Fruit fly (Drosophila melanogaster) whole organism, prepupa: ENCODE data around the gene CG9733.

ENCODE experiments used
- Blimp-1 ChIP-seq: fragments of 200-800 bp; sonication (Bioruptor generic); optimal IDR thresholded peaks from 3 replicates; lab custom pipeline; 2017; ENCODE audit warnings: missing biosample characterization, missing genetic modification characterization, mild to moderate bottlenecking, moderate library complexity, missing genetic modification reagents
- CG10631 ChIP-seq: fragments of 200-800 bp; sonication (Bioruptor generic); optimal IDR thresholded peaks from 2 replicates; lab custom pipeline; 2016; ENCODE audit warnings: missing biosample characterization, missing genetic modification characterization
- CG11294 ChIP-seq: fragments of 200-800 bp; sonication (Bioruptor generic); IDR thresholded peaks from 2 replicates; pipeline ENCODE4 v1.3.6; 2022; ENCODE audit warnings: missing biosample characterization, missing genetic modification characterization
- CG11902 ChIP-seq: fragments of 200-800 bp; sonication (Bioruptor generic); optimal IDR thresholded peaks from 3 replicates; lab custom pipeline; 2016; ENCODE audit warnings: missing biosample characterization, missing genetic modification characterization
- CG15336 ChIP-seq: fragments of 200-800 bp; sonication (Bioruptor generic); IDR thresholded peaks from 2 replicates; pipeline ENCODE4 v1.3.6; 2022; ENCODE audit warnings: missing biosample characterization, missing genetic modification characterization
- CG1621 ChIP-seq: fragments of 200-800 bp; sonication (Bioruptor generic); optimal IDR thresholded peaks from 3 replicates; lab custom pipeline; 2018; ENCODE audit warnings: missing biosample characterization, mild to moderate bottlenecking, missing genetic modification characterization
- CG16779 ChIP-seq: fragments of 200-800 bp; sonication (Bioruptor generic); optimal IDR thresholded peaks from 3 replicates; lab custom pipeline; 2017; ENCODE audit warnings: missing biosample characterization, mild to moderate bottlenecking, missing genetic modification characterization
- CG3032 ChIP-seq: fragments of 200-800 bp; optimal IDR thresholded peaks from 2 replicates; lab custom pipeline; 2019; ENCODE audit warnings: missing biosample characterization, mild to moderate bottlenecking, missing genetic modification characterization, moderate library complexity
- CG31627 ChIP-seq: fragments of 200-800 bp; sonication (Bioruptor generic); optimal IDR thresholded peaks from 3 replicates; lab custom pipeline; 2016; ENCODE audit warnings: missing biosample characterization, missing genetic modification characterization
- CG32006 ChIP-seq: fragments of 200-800 bp; sonication (Bioruptor generic); optimal IDR thresholded peaks from 3 replicates; lab custom pipeline; 2017; ENCODE audit warnings: missing biosample characterization, mild to moderate bottlenecking, missing genetic modification characterization
- CG34406 ChIP-seq: fragments of 200-800 bp; sonication (Bioruptor generic); optimal IDR thresholded peaks from 3 replicates; lab custom pipeline; 2016; ENCODE audit warnings: missing biosample characterization, missing genetic modification characterization
- CG3919 ChIP-seq: fragments of 200-800 bp; sonication (Bioruptor generic); optimal IDR thresholded peaks from 3 replicates; lab custom pipeline; 2016; ENCODE audit warnings: missing biosample characterization, missing genetic modification characterization
- CG4318 ChIP-seq: fragments of 200-800 bp; sonication (Bioruptor generic); optimal IDR thresholded peaks from 3 replicates; lab custom pipeline; 2017; ENCODE audit warnings: missing biosample characterization, mild to moderate bottlenecking, missing genetic modification characterization
- CG6163 ChIP-seq: fragments of 200-800 bp; sonication (Bioruptor generic); IDR thresholded peaks from 3 replicates; pipeline ENCODE4 v1.3.6; 2022; ENCODE audit warnings: missing biosample characterization, missing genetic modification characterization
- CG6792 ChIP-seq: fragments of 200-800 bp; sonication (Bioruptor generic); optimal IDR thresholded peaks from 3 replicates; lab custom pipeline; 2016; ENCODE audit warnings: missing biosample characterization, missing genetic modification characterization
- CG6808 ChIP-seq: fragments of 200-800 bp; sonication (Bioruptor generic); optimal IDR thresholded peaks from 3 replicates; lab custom pipeline; 2017; ENCODE audit warnings: missing biosample characterization, missing genetic modification characterization, mild to moderate bottlenecking, moderate library complexity, missing genetic modification reagents
- CG6854 ChIP-seq: fragments of 200-800 bp; sonication (Bioruptor generic); optimal IDR thresholded peaks from 2 replicates; lab custom pipeline; 2017; ENCODE audit warnings: missing biosample characterization, mild to moderate bottlenecking, missing genetic modification characterization
- CG8119 ChIP-seq: fragments of 200-800 bp; sonication (Bioruptor generic); IDR thresholded peaks from 3 replicates; pipeline ENCODE4 v1.3.6; 2022; ENCODE audit warnings: missing biosample characterization, missing genetic modification characterization
- CG8319 ChIP-seq: fragments of 200-800 bp; sonication (Bioruptor generic); optimal IDR thresholded peaks from 3 replicates; lab custom pipeline; 2016; ENCODE audit warnings: missing biosample characterization, missing genetic modification characterization
- CG8632 ChIP-seq: fragments of 200-800 bp; sonication (Bioruptor generic); optimal IDR thresholded peaks from 3 replicates; lab custom pipeline; 2016; ENCODE audit warnings: missing biosample characterization, missing genetic modification characterization
- CG9139 ChIP-seq: fragments of 200-800 bp; sonication (Bioruptor generic); optimal IDR thresholded peaks from 3 replicates; lab custom pipeline; 2017; ENCODE audit warnings: missing biosample characterization, mild to moderate bottlenecking, missing genetic modification characterization
- Eip78C ChIP-seq: fragments of 200-800 bp; sonication (Bioruptor generic); peaks from one replicate; lab custom pipeline; 2016; ENCODE audit warnings: missing biosample characterization, missing genetic modification characterization
- Eip93F ChIP-seq: fragments of 200-800 bp; sonication (Bioruptor generic); optimal IDR thresholded peaks from 2 replicates; lab custom pipeline; 2016; ENCODE audit warnings: missing biosample characterization, mild to moderate bottlenecking, missing genetic modification characterization
- Ets21C ChIP-seq: fragments of 200-800 bp; sonication (Bioruptor generic); optimal IDR thresholded peaks from 3 replicates; lab custom pipeline; 2016; ENCODE audit warnings: missing biosample characterization, missing genetic modification characterization
- Ets96B ChIP-seq: fragments of 200-800 bp; optimal IDR thresholded peaks from 2 replicates; lab custom pipeline; 2019; ENCODE audit warnings: missing biosample characterization, mild to moderate bottlenecking, missing genetic modification characterization, moderate library complexity
- Hr38 ChIP-seq: sonication (Bioruptor generic); optimal IDR thresholded peaks from 2 replicates; lab custom pipeline; 2016; ENCODE audit warnings: missing biosample characterization, missing genetic modification characterization
- Lpt ChIP-seq: fragments of 200-800 bp; sonication (Bioruptor generic); optimal IDR thresholded peaks from 3 replicates; lab custom pipeline; 2016; ENCODE audit warnings: missing biosample characterization, missing genetic modification characterization
- Met ChIP-seq: fragments of 200-800 bp; sonication (Bioruptor generic); optimal IDR thresholded peaks from 3 replicates; lab custom pipeline; 2016; ENCODE audit warnings: missing biosample characterization, missing genetic modification characterization
- OdsH ChIP-seq: fragments of 200-800 bp; sonication (Bioruptor generic); optimal IDR thresholded peaks from 3 replicates; lab custom pipeline; 2016; ENCODE audit warnings: missing biosample characterization, missing genetic modification characterization
- Smox ChIP-seq: fragments of 200-800 bp; sonication (Bioruptor generic); optimal IDR thresholded peaks from 3 replicates; lab custom pipeline; 2016; ENCODE audit warnings: missing biosample characterization, missing genetic modification characterization
- Sox102F ChIP-seq: fragments of 200-800 bp; sonication (Bioruptor generic); optimal IDR thresholded peaks from 2 replicates; lab custom pipeline; 2016; ENCODE audit warnings: missing biosample characterization, mild to moderate bottlenecking, missing genetic modification characterization
- Sox14 ChIP-seq: fragments of 200-800 bp; sonication (Bioruptor generic); optimal IDR thresholded peaks from 3 replicates; lab custom pipeline; 2016; ENCODE audit warnings: missing biosample characterization, missing genetic modification characterization
- Sox15 ChIP-seq: fragments of 200-800 bp; sonication (Bioruptor generic); optimal IDR thresholded peaks from 3 replicates; lab custom pipeline; 2016; ENCODE audit warnings: missing biosample characterization, missing genetic modification characterization
- cyc ChIP-seq: fragments of 200-800 bp; sonication (Bioruptor generic); optimal IDR thresholded peaks from 3 replicates; lab custom pipeline; 2016; ENCODE audit warnings: missing biosample characterization, missing genetic modification characterization
- dac ChIP-seq: fragments of 200-800 bp; sonication (Bioruptor generic); optimal IDR thresholded peaks from 2 replicates; lab custom pipeline; 2017; ENCODE audit warnings: missing biosample characterization, mild to moderate bottlenecking, missing genetic modification characterization
- dsx ChIP-seq: fragments of 200-800 bp; optimal IDR thresholded peaks from 3 replicates; lab custom pipeline; 2019; ENCODE audit warnings: missing biosample characterization, mild to moderate bottlenecking, missing genetic modification characterization, moderate library complexity; ENCODE audit not compliant: poor library complexity, severe bottlenecking
- eg ChIP-seq: fragments of 200-800 bp; sonication (Bioruptor generic); IDR thresholded peaks from 3 replicates; pipeline ENCODE4 v1.3.6; 2022; ENCODE audit warnings: missing biosample characterization, missing genetic modification characterization
- esn ChIP-seq: fragments of 200-800 bp; sonication (Bioruptor generic); optimal IDR thresholded peaks from 2 replicates; lab custom pipeline; 2016; ENCODE audit warnings: missing biosample characterization, mild to moderate bottlenecking, missing genetic modification characterization, moderate library complexity
- fd85E ChIP-seq: fragments of 200-800 bp; sonication (Bioruptor generic); optimal IDR thresholded peaks from 3 replicates; lab custom pipeline; 2016; ENCODE audit warnings: missing biosample characterization, missing genetic modification characterization
- fkh ChIP-seq: fragments of 200-800 bp; sonication (Bioruptor generic); optimal IDR thresholded peaks from 3 replicates; lab custom pipeline; 2017; ENCODE audit warnings: missing biosample characterization, mild to moderate bottlenecking, missing genetic modification characterization, moderate library complexity
- lz ChIP-seq: fragments of 200-800 bp; sonication (Bioruptor generic); optimal IDR thresholded peaks from 3 replicates; lab custom pipeline; 2016; ENCODE audit warnings: missing biosample characterization, missing genetic modification characterization
- net ChIP-seq: fragments of 200-800 bp; sonication (Bioruptor generic); optimal IDR thresholded peaks from 3 replicates; lab custom pipeline; 2016; ENCODE audit warnings: missing biosample characterization, missing genetic modification characterization
- spab ChIP-seq: fragments of 200-800 bp; sonication (Bioruptor generic); optimal IDR thresholded peaks from 2 replicates; lab custom pipeline; 2017; ENCODE audit warnings: missing biosample characterization, mild to moderate bottlenecking, missing genetic modification characterization, missing genetic modification reagents
- ss ChIP-seq, 2 experiments: fragments of 200-800 bp; sonication (Bioruptor generic); optimal IDR thresholded peaks; 2 replicates in 1 of 2; 3 replicates in 1 of 2; lab custom pipeline; 2017 to 2018; ENCODE audit warnings: mild to moderate bottlenecking in 2 of 2, missing biosample characterization in 2 of 2, missing genetic modification characterization in 2 of 2, moderate library complexity in 1 of 2
- svp ChIP-seq: fragments of 200-800 bp; sonication (Bioruptor generic); peaks from one replicate; lab custom pipeline; 2016; ENCODE audit warnings: missing biosample characterization, missing genetic modification characterization
- topi ChIP-seq: fragments of 200-800 bp; sonication (Bioruptor generic); optimal IDR thresholded peaks from 3 replicates; lab custom pipeline; 2016; ENCODE audit warnings: missing biosample characterization, missing genetic modification characterization
- vri ChIP-seq: fragments of 200-800 bp; sonication (Bioruptor generic); optimal IDR thresholded peaks from 3 replicates; lab custom pipeline; 2016; ENCODE audit warnings: missing biosample characterization, mild to moderate bottlenecking, missing genetic modification characterization

Gene CG9733

dm6 chr3R:30245739-30246589 is 539 bp downstream of the CG9733 start (continued):
- peak; percentile 3 for TF ChIP-seq dsx (GFP tag; lab: Kevin White, UChicago)
- no peak for TF ChIP-seq CG9139
- TF ChIP-seq CG6854 (GFP tag; lab: Kevin White, UChicago) = no peak
- no peak for TF ChIP-seq fkh (GFP tag; lab: Kevin White, UChicago)
- no peak for TF ChIP-seq CG1621 (tag; lab: Kevin White, UChicago)
- no peak for TF ChIP-seq CG11294 (GFP tag; lab: Robert Waterston, UW)
- peak; percentile 11 for TF ChIP-seq CG8632 (GFP tag; lab: Kevin White, UChicago)
- no peak for TF ChIP-seq dac (GFP tag; lab: Kevin White, UChicago)
- TF ChIP-seq CG8319 = no peak
- peak; percentile 2 for TF ChIP-seq Sox14 (GFP tag; lab: Kevin White, UChicago)
- TF ChIP-seq CG15336 (GFP tag; lab: Robert Waterston, UW) = no peak
- TF ChIP-seq Smox = peak; percentile 23
- no peak for TF ChIP-seq CG16779 (tag; lab: Kevin White, UChicago)
- TF ChIP-seq CG3032 = no peak

- TF ChIP-seq topi (GFP tag; lab: Kevin White, UChicago) (peak; percentile 67), CG8119 (GFP tag; lab: Robert Waterston, UW) (peak; percentile 65; the same call in 2 of the 3 replicates), CG3919 (peak; percentile 80), Sox102F (GFP tag; lab: Kevin White, UChicago) (peak; percentile 72), CG34406 (peak; percentile 29), dsx (GFP tag; lab: Kevin White, UChicago) (peak; percentile 63), dac (GFP tag; lab: Kevin White, UChicago) (peak; percentile 50), Sox15 (GFP tag; lab: Kevin White, UChicago) (no peak), CG6854 (GFP tag; lab: Kevin White, UChicago) (peak; percentile 98), svp (GFP tag; lab: Kevin White, UChicago) (peak; percentile 84), Smox (peak; percentile 23), CG16779 (tag; lab: Kevin White, UChicago) (peak; percentile 84), vri (GFP tag; lab: Kevin White, UChicago) (peak; percentile 99), net (GFP tag; lab: Kevin White, UChicago) (peak; percentile 91), OdsH (GFP tag; lab: Kevin White, UChicago) (no peak), CG6808 (GFP tag; lab: Kevin White, UChicago) (peak; percentile 85), CG15336 (GFP tag; lab: Robert Waterston, UW) (peak; percentile 62; the same call in 1 of the 2 replicates), Eip78C (peak; percentile 90), CG6163 (GFP tag; lab: Robert Waterston, UW) (peak; percentile 64; the same call in 2 of the 3 replicates), Blimp-1 (GFP tag; lab: Kevin White, UChicago) (peak; percentile 100), CG31627 (no peak), Hr38 (GFP tag; lab: Kevin White, UChicago) (no peak), lz (no peak), eg (GFP tag; lab: Robert Waterston, UW) (peak; percentile 82), fd85E (GFP tag; lab: Kevin White, UChicago) (peak; percentile 0), Eip93F (GFP tag; lab: Kevin White, UChicago) (peak; percentile 27), CG11902 (GFP tag; lab: Kevin White, UChicago) (no peak), Ets96B (tag; lab: Kevin White, UChicago) (peak; percentile 3), Ets21C (GFP tag; lab: Kevin White, UChicago) (no peak), esn (GFP tag; lab: Kevin White, UChicago) (peak; percentile 44), Lpt (GFP tag; lab: Kevin White, UChicago) (peak; percentile 61), CG4318 (GFP tag; lab: Kevin White, UChicago) (no peak), CG6792 (GFP tag; lab: Kevin White, UChicago) (no peak), CG10631 (GFP tag; lab: Kevin White, UChicago) (no peak), cyc (GFP tag; lab: Kevin White, UChicago) (peak; percentile 27), CG32006 (GFP tag; lab: Kevin White, UChicago) (peak; percentile 50), Met (GFP tag; lab: Kevin White, UChicago) (peak; percentile 67), CG3032 (peak; percentile 24), ss (GFP tag; optimal IDR thresholded peaks at IDR 0.05; lab: Kevin White, UChicago) (peak; percentile 86 to 92), spab (peak; percentile 71)
These were observed 3.2 kb downstream of the CG9733 start, which contains the start of gene CG9737 for dm6 chr3R:30243262-30243815. CG9737 (minus strand) TSS chr3R:30243312.
